Fruit fly (Drosophila melanogaster) whole organism, embryonic: ENCODE results near the gene CG14718.

Source experiments
- Bteb2 ChIP-seq: fragments of 200-800 bp; sonication (Bioruptor generic); optimal IDR thresholded peaks from 2 replicates; lab custom pipeline; 2016; ENCODE audit warnings: missing biosample characterization, missing genetic modification characterization
- CG10959 ChIP-seq: fragments of 200-800 bp; sonication (Bioruptor generic); IDR thresholded peaks from 2 replicates; pipeline ENCODE4 v1.3.6; 2022; ENCODE audit warnings: missing biosample characterization, missing genetic modification characterization
- CG12104 ChIP-seq: fragments of 200-800 bp; sonication (Bioruptor generic); optimal IDR thresholded peaks from 3 replicates; lab custom pipeline; 2016; ENCODE audit warnings: missing biosample characterization, missing genetic modification characterization
- CG12299 ChIP-seq: fragments of 200-800 bp; sonication (Bioruptor generic); optimal IDR thresholded peaks from 2 replicates; lab custom pipeline; 2018; ENCODE audit warnings: missing biosample characterization, mild to moderate bottlenecking, missing genetic modification characterization
- CG13296 ChIP-seq: fragments of 200-800 bp; sonication (Bioruptor generic); optimal IDR thresholded peaks from 3 replicates; lab custom pipeline; 2018; ENCODE audit warnings: missing biosample characterization, mild to moderate bottlenecking, missing genetic modification characterization
- CG13424 ChIP-seq: fragments of 200-800 bp; sonication (Bioruptor generic); optimal IDR thresholded peaks from 2 replicates; lab custom pipeline; 2019; ENCODE audit warnings: missing biosample characterization, mild to moderate bottlenecking, missing genetic modification characterization, moderate library complexity
- CG14014 ChIP-seq: fragments of 200-800 bp; sonication (Bioruptor generic); IDR thresholded peaks from 2 replicates; pipeline ENCODE4 v1.3.6; 2022; ENCODE audit warnings: missing biosample characterization, missing genetic modification characterization
- CG14965 ChIP-seq: fragments of 200-800 bp; sonication (Bioruptor generic); optimal IDR thresholded peaks from 2 replicates; lab custom pipeline; 2016; ENCODE audit warnings: missing biosample characterization, missing genetic modification characterization, borderline replicate concordance
- CG16813 ChIP-seq: fragments of 200-800 bp; sonication (Bioruptor generic); IDR thresholded peaks from 3 replicates; pipeline ENCODE4 v1.3.6; 2022; ENCODE audit warnings: missing biosample characterization, missing genetic modification characterization; ENCODE audit not compliant: partially characterized antibody
- CG17612 ChIP-seq: fragments of 200-800 bp; sonication (Bioruptor generic); IDR thresholded peaks from 2 replicates; pipeline ENCODE4 v1.3.6; 2022; ENCODE audit warnings: missing biosample characterization, missing genetic modification characterization
- CG18262 ChIP-seq: fragments of 200-800 bp; optimal IDR thresholded peaks from 3 replicates; lab custom pipeline; 2019; ENCODE audit warnings: missing biosample characterization, mild to moderate bottlenecking, missing genetic modification characterization, moderate library complexity
- CG30020 ChIP-seq: fragments of 200-800 bp; optimal IDR thresholded peaks from 2 replicates; lab custom pipeline; 2019; ENCODE audit warnings: missing biosample characterization, mild to moderate bottlenecking, missing genetic modification characterization, moderate library complexity
- CG30403 ChIP-seq: fragments of 200-800 bp; sonication (Bioruptor generic); optimal IDR thresholded peaks from 3 replicates; lab custom pipeline; 2016; ENCODE audit warnings: missing biosample characterization, missing genetic modification characterization
- CG3065 ChIP-seq: fragments of 200-800 bp; sonication (Bioruptor generic); optimal IDR thresholded peaks from 2 replicates; lab custom pipeline; 2016; ENCODE audit warnings: missing biosample characterization, missing genetic modification characterization
- CG31441 ChIP-seq: fragments of 200-800 bp; sonication (Bioruptor generic); IDR thresholded peaks from 2 replicates; pipeline ENCODE4 v1.3.6; 2022; ENCODE audit warnings: missing biosample characterization, missing genetic modification characterization
- CG32767 ChIP-seq: fragments of 200-800 bp; sonication (Bioruptor generic); IDR thresholded peaks from 2 replicates; pipeline ENCODE4 v1.3.6; 2022; ENCODE audit warnings: missing biosample characterization, missing genetic modification characterization
- CG34376 ChIP-seq: fragments of 200-800 bp; sonication (Bioruptor generic); optimal IDR thresholded peaks from 2 replicates; lab custom pipeline; 2018; ENCODE audit warnings: missing biosample characterization, mild to moderate bottlenecking, missing genetic modification characterization
- CG3726 ChIP-seq: fragments of 200-800 bp; sonication (Bioruptor generic); IDR thresholded peaks from 3 replicates; pipeline ENCODE4, ENCODE4 v1.3.6; 2022; ENCODE audit warnings: missing biosample characterization, missing genetic modification characterization
- CG4730 ChIP-seq: fragments of 200-800 bp; sonication (Bioruptor generic); IDR thresholded peaks from 2 replicates; pipeline ENCODE4 v1.3.6; 2022; ENCODE audit warnings: missing biosample characterization, missing genetic modification characterization
- CG6272 ChIP-seq: fragments of 200-800 bp; sonication (Bioruptor generic); IDR thresholded peaks from 2 replicates; pipeline ENCODE4 v1.3.6; 2022; ENCODE audit warnings: missing biosample characterization, missing genetic modification characterization
- CG8388 ChIP-seq: fragments of 200-800 bp; sonication (Bioruptor generic); optimal IDR thresholded peaks from 2 replicates; lab custom pipeline; 2019; ENCODE audit warnings: missing biosample characterization, mild to moderate bottlenecking, missing genetic modification characterization, moderate library complexity
- CG8478 ChIP-seq: fragments of >200 bp; optimal IDR thresholded peaks from 2 replicates; lab custom pipeline; 2018
- CG8944 ChIP-seq: fragments of 200-800 bp; sonication (Bioruptor generic); optimal IDR thresholded peaks from 3 replicates; lab custom pipeline; 2016; ENCODE audit warnings: missing biosample characterization, missing genetic modification characterization
- CHES-1-like ChIP-seq: fragments of 200-800 bp; sonication (Bioruptor generic); optimal IDR thresholded peaks from 2 replicates; lab custom pipeline; 2016; ENCODE audit warnings: missing biosample characterization, missing genetic modification characterization
- Dp ChIP-seq: fragments of 200-800 bp; sonication (Bioruptor generic); optimal IDR thresholded peaks from 2 replicates; lab custom pipeline; 2018; ENCODE audit warnings: missing biosample characterization, mild to moderate bottlenecking, missing genetic modification characterization, moderate library complexity
- HmgZ ChIP-seq: fragments of 200-800 bp; sonication (Bioruptor generic); optimal IDR thresholded peaks from 2 replicates; lab custom pipeline; 2018; ENCODE audit warnings: missing biosample characterization, mild to moderate bottlenecking, missing genetic modification characterization
- Hr39 ChIP-seq: fragments of >200 bp; optimal IDR thresholded peaks from 2 replicates; lab custom pipeline; 2017
- Kr ChIP-seq: fragments of 200-800 bp; sonication (Bioruptor generic); optimal IDR thresholded peaks from 2 replicates; lab custom pipeline; 2017; ENCODE audit warnings: missing biosample characterization, mild to moderate bottlenecking, missing genetic modification characterization
- MBD-R2 ChIP-seq: fragments of 200-800 bp; sonication (Bioruptor generic); IDR thresholded peaks from 2 replicates; pipeline ENCODE4 v1.3.6; 2022; ENCODE audit warnings: missing biosample characterization, missing genetic modification characterization
- MTF-1 ChIP-seq: fragments of 200-800 bp; sonication (Bioruptor generic); optimal IDR thresholded peaks from 2 replicates; lab custom pipeline; 2018; ENCODE audit warnings: missing biosample characterization, mild to moderate bottlenecking, missing genetic modification characterization, borderline replicate concordance
- Med ChIP-seq: fragments of 200-800 bp; sonication (Bioruptor generic); peaks from one replicate; lab custom pipeline; 2016; ENCODE audit warnings: missing biosample characterization, missing genetic modification characterization, mild to moderate bottlenecking, inconsistent platforms, moderate library complexity
- NfI ChIP-seq: fragments of 200-800 bp; sonication (Bioruptor generic); optimal IDR thresholded peaks from 3 replicates; lab custom pipeline; 2018; ENCODE audit warnings: missing biosample characterization, mild to moderate bottlenecking, missing genetic modification characterization, moderate library complexity
- Poxn ChIP-seq: fragments of 200-800 bp; sonication (Bioruptor generic); IDR thresholded peaks from 2 replicates; pipeline ENCODE4 v1.3.6; 2022; ENCODE audit warnings: missing biosample characterization, missing genetic modification characterization
- Sox102F ChIP-seq: fragments of 200-800 bp; sonication (Bioruptor generic); optimal IDR thresholded peaks from 2 replicates; lab custom pipeline; 2018; ENCODE audit warnings: missing biosample characterization, mild to moderate bottlenecking, missing genetic modification characterization, moderate library complexity
- TFAM ChIP-seq: fragments of 200-800 bp; sonication (Bioruptor generic); optimal IDR thresholded peaks from 2 replicates; lab custom pipeline; 2017; ENCODE audit warnings: missing biosample characterization, missing genetic modification characterization, inconsistent platforms
- Xbp1 ChIP-seq: fragments of 200-800 bp; sonication (Bioruptor generic); optimal IDR thresholded peaks from 3 replicates; lab custom pipeline; 2016; ENCODE audit warnings: missing biosample characterization, mild to moderate bottlenecking, missing genetic modification characterization
- YL-1 ChIP-seq: fragments of 200-800 bp; sonication (Bioruptor generic); optimal IDR thresholded peaks from 3 replicates; lab custom pipeline; 2017; ENCODE audit warnings: missing biosample characterization, mild to moderate bottlenecking, missing genetic modification characterization
- ara ChIP-seq: fragments of 200-800 bp; sonication (Bioruptor generic); IDR thresholded peaks from 2 replicates; pipeline ENCODE4 v1.3.6; 2022; ENCODE audit warnings: missing biosample characterization, missing genetic modification characterization
- ftz-f1 ChIP-seq: fragments of 200-800 bp; sonication (Bioruptor generic); optimal IDR thresholded peaks from 2 replicates; lab custom pipeline; 2016; ENCODE audit warnings: missing biosample characterization, missing genetic modification characterization
- grn ChIP-seq: fragments of 200-800 bp; sonication (Bioruptor generic); optimal IDR thresholded peaks from 3 replicates; lab custom pipeline; 2017; ENCODE audit warnings: missing biosample characterization, missing genetic modification characterization
- odd ChIP-seq: fragments of 200-800 bp; sonication (Bioruptor generic); optimal IDR thresholded peaks from 2 replicates; lab custom pipeline; 2017; ENCODE audit warnings: missing biosample characterization, mild to moderate bottlenecking, missing genetic modification characterization
- onecut ChIP-seq: fragments of 200-800 bp; sonication (Bioruptor generic); IDR thresholded peaks from 2 replicates; pipeline ENCODE4 v1.3.6; 2022; ENCODE audit warnings: missing biosample characterization, missing genetic modification characterization
- otp ChIP-seq: fragments of 200-800 bp; sonication (Bioruptor generic); IDR thresholded peaks from 3 replicates; pipeline ENCODE4, ENCODE4 v1.3.6; 2022; ENCODE audit warnings: missing biosample characterization, missing genetic modification characterization
- ranshi ChIP-seq: fragments of 200-800 bp; sonication (Bioruptor generic); IDR thresholded peaks from 2 replicates; pipeline ENCODE4 v1.3.6; 2022; ENCODE audit warnings: missing biosample characterization, missing genetic modification characterization
- rib ChIP-seq: fragments of 200-800 bp; sonication (Bioruptor generic); IDR thresholded peaks from 2 replicates; pipeline ENCODE4 v1.3.6; 2022; ENCODE audit warnings: missing biosample characterization, missing genetic modification characterization
- salm ChIP-seq: fragments of 200-800 bp; sonication (Bioruptor generic); optimal IDR thresholded peaks from 2 replicates; lab custom pipeline; 2018; ENCODE audit warnings: missing biosample characterization, mild to moderate bottlenecking, missing genetic modification characterization
- sima ChIP-seq: fragments of 200-800 bp; sonication (Bioruptor generic); optimal IDR thresholded peaks from 2 replicates; lab custom pipeline; 2016; ENCODE audit warnings: missing biosample characterization, missing genetic modification characterization
- tna ChIP-seq: fragments of 200-800 bp; sonication (Bioruptor generic); IDR thresholded peaks from 2 replicates; pipeline ENCODE4 v1.3.6; 2022; ENCODE audit warnings: missing biosample characterization, missing genetic modification characterization; ENCODE audit not compliant: partially characterized antibody
- trem ChIP-seq: fragments of 200-800 bp; optimal IDR thresholded peaks from 3 replicates; lab custom pipeline; 2019; ENCODE audit warnings: missing biosample characterization, mild to moderate bottlenecking, missing genetic modification characterization, moderate library complexity
- tup ChIP-seq: fragments of 200-800 bp; sonication (Bioruptor generic); optimal IDR thresholded peaks from 2 replicates; lab custom pipeline; 2016; ENCODE audit warnings: missing biosample characterization, mild to moderate bottlenecking, missing genetic modification characterization, moderate library complexity
- unc-4 ChIP-seq: fragments of 200-800 bp; sonication (Bioruptor generic); IDR thresholded peaks from 2 replicates; pipeline ENCODE4 v1.3.6; 2022; ENCODE audit warnings: missing biosample characterization, missing genetic modification characterization; ENCODE audit not compliant: partially characterized antibody

CG14718 gene

dm6 chr3R:11656614-11657216 is 43.7 kb upstream of the CG14718 start (continued):
- TF ChIP-seq YL-1 (GFP tag; lab: Kevin White, UChicago): peak; percentile 77
- peak; percentile 90 for TF ChIP-seq odd (GFP tag; lab: Kevin White, UChicago)
- peak; percentile 82 for TF ChIP-seq CG3065
- peak; percentile 100 for TF ChIP-seq Med (GFP tag; lab: Kevin White, UChicago)
- TF ChIP-seq CG3726 (GFP tag; lab: Robert Waterston, UW): peak; percentile 95
- TF ChIP-seq CHES-1-like (GFP tag; lab: Kevin White, UChicago): peak; percentile 92
- TF ChIP-seq sima: peak; percentile 74
- TF ChIP-seq CG10959: peak; percentile 90
- peak; percentile 97 for TF ChIP-seq CG14014
- TF ChIP-seq otp (GFP tag; lab: Robert Waterston, UW): peak; percentile 95
- TF ChIP-seq Poxn (GFP tag; lab: Robert Waterston, UW): peak; percentile 95
- peak; percentile 95 for TF ChIP-seq CG12299 (tag; lab: Kevin White, UChicago)
- peak; percentile 97 for TF ChIP-seq CG30403 (GFP tag; lab: Kevin White, UChicago)
- peak; percentile 95 for TF ChIP-seq CG4730 (GFP tag; lab: Robert Waterston, UW)
- peak; percentile 97 for TF ChIP-seq ranshi
- peak; percentile 94 for TF ChIP-seq CG17612
- TF ChIP-seq CG18262 (tag; lab: Kevin White, UChicago): peak; percentile 95
- peak; percentile 94 for TF ChIP-seq salm
- TF ChIP-seq CG14965 (GFP tag; lab: Kevin White, UChicago): peak; percentile 66
- peak; percentile 93 for TF ChIP-seq CG8944
- TF ChIP-seq HmgZ (tag; lab: Kevin White, UChicago): peak; percentile 96
- peak; percentile 53 for TF ChIP-seq ftz-f1 (GFP tag; lab: Kevin White, UChicago)
- TF ChIP-seq CG8478 (lab: Kevin White, UChicago): no peak
- TF ChIP-seq CG34376: peak; percentile 77
- TF ChIP-seq MTF-1 (GFP tag; lab: Kevin White, UChicago): peak; percentile 92
- peak; percentile 92 for TF ChIP-seq trem (tag; lab: Kevin White, UChicago)
- peak; percentile 94 for TF ChIP-seq CG32767
- TF ChIP-seq Hr39 (lab: Kevin White, UChicago): no peak
- no peak for TF ChIP-seq tna (GFP tag; lab: Robert Waterston, UW)
- peak; percentile 97 for TF ChIP-seq rib (GFP tag; lab: Robert Waterston, UW)
- TF ChIP-seq Kr (GFP tag; lab: Kevin White, UChicago): no peak
- TF ChIP-seq CG12104 (GFP tag; lab: Kevin White, UChicago): peak; percentile 92
- peak; percentile 68 for TF ChIP-seq TFAM
- peak; percentile 94 for TF ChIP-seq CG13296
- TF ChIP-seq onecut (GFP tag; lab: Robert Waterston, UW): peak; percentile 91
- TF ChIP-seq Xbp1 (GFP tag; lab: Kevin White, UChicago): peak; percentile 97
- TF ChIP-seq CG13424: peak; percentile 97
- peak; percentile 95 for TF ChIP-seq CG6272 (GFP tag; lab: Robert Waterston, UW)
- TF ChIP-seq ara (GFP tag; lab: Robert Waterston, UW): peak; percentile 95
- TF ChIP-seq Sox102F (GFP tag; lab: Kevin White, UChicago): peak; percentile 96
- TF ChIP-seq CG8388 (GFP tag; lab: Kevin White, UChicago): peak; percentile 96
- peak; percentile 6 for TF ChIP-seq Dp (GFP tag; lab: Kevin White, UChicago)
- peak; percentile 97 for TF ChIP-seq NfI (GFP tag; lab: Kevin White, UChicago)
- peak; percentile 65 for TF ChIP-seq CG30020 (tag; lab: Kevin White, UChicago)
- TF ChIP-seq MBD-R2 (GFP tag; lab: Robert Waterston, UW): peak; percentile 94
- no peak for TF ChIP-seq unc-4
- TF ChIP-seq Bteb2 (GFP tag; lab: Kevin White, UChicago): peak; percentile 96
- no peak for TF ChIP-seq CG16813 (GFP tag; lab: Robert Waterston, UW)
- peak; percentile 93 for TF ChIP-seq CG31441
- peak; percentile 62 for TF ChIP-seq grn
- peak; percentile 92 for TF ChIP-seq tup (GFP tag; lab: Kevin White, UChicago)
